Worm (Caenorhabditis elegans) whole organism, L2 larva: Measurements from ENCODE around the gene srg-60.

Experiments used
- F13H6.1 ChIP-seq: sonication (generic microtip); optimal IDR thresholded peaks from 2 replicates; lab custom pipeline; 2016; ENCODE audit warnings: missing genetic modification characterization, missing compliant biosample characterization
- R02D3.7 ChIP-seq: fragments of 150-350 bp; optimal IDR thresholded peaks from 2 replicates; lab custom pipeline; 2014; ENCODE audit warnings: missing biosample characterization, missing genetic modification characterization
- ZK546.5 ChIP-seq: sonication (generic microtip); optimal IDR thresholded peaks from 2 replicates; lab custom pipeline; 2017; ENCODE audit warnings: missing biosample characterization, missing genetic modification characterization
- alr-1 ChIP-seq: fragments of 150-350 bp; optimal IDR thresholded peaks from 2 replicates; lab custom pipeline; 2014; ENCODE audit warnings: missing biosample characterization, missing genetic modification characterization
- ama-1 ChIP-seq: fragments of 150-350 bp; optimal IDR thresholded peaks from 2 replicates; lab custom pipeline; 2018; ENCODE audit warnings: inconsistent platforms
- blmp-1 ChIP-seq: sonication (generic microtip); optimal IDR thresholded peaks from 2 replicates; lab custom pipeline; 2017; ENCODE audit warnings: missing genetic modification characterization, mild to moderate bottlenecking, missing compliant biosample characterization, antibody characterized with exemption, moderate library complexity; ENCODE audit not compliant: insufficient read depth
- ceh-16 ChIP-seq: fragments of 150-350 bp; optimal IDR thresholded peaks from 2 replicates; lab custom pipeline; 2014; ENCODE audit warnings: missing biosample characterization, missing genetic modification characterization
- ceh-82 ChIP-seq: fragments of 150-350 bp; optimal IDR thresholded peaks from 2 replicates; lab custom pipeline; 2014; ENCODE audit warnings: missing biosample characterization, missing genetic modification characterization
- dmd-4 ChIP-seq: sonication (generic microtip); optimal IDR thresholded peaks from 2 replicates; lab custom pipeline; 2017; ENCODE audit warnings: missing biosample characterization, missing genetic modification characterization
- egl-27 ChIP-seq: sonication (generic microtip); optimal IDR thresholded peaks from 3 replicates; lab custom pipeline; 2017; ENCODE audit warnings: missing biosample characterization, missing genetic modification reagents, missing genetic modification characterization
- elt-1 ChIP-seq: fragments of 150-350 bp; optimal IDR thresholded peaks from 2 replicates; lab custom pipeline; 2014; ENCODE audit warnings: missing biosample characterization, missing genetic modification characterization
- elt-3 ChIP-seq: sonication (generic microtip); optimal IDR thresholded peaks from 2 replicates; lab custom pipeline; 2017; ENCODE audit warnings: missing biosample characterization, missing genetic modification characterization
- fos-1 ChIP-seq: fragments of 150-350 bp; optimal IDR thresholded peaks from 2 replicates; lab custom pipeline; 2014; ENCODE audit warnings: missing biosample characterization, missing genetic modification characterization
- lin-13 ChIP-seq: fragments of 150-350 bp; optimal IDR thresholded peaks from 2 replicates; lab custom pipeline; 2014; ENCODE audit warnings: missing biosample characterization, missing genetic modification reagents, missing genetic modification characterization
- mab-5 ChIP-seq: fragments of 150-350 bp; optimal IDR thresholded peaks from 2 replicates; lab custom pipeline; 2014; ENCODE audit warnings: missing biosample characterization, missing genetic modification characterization
- mdl-1 ChIP-seq, 2 experiments: fragments of 150-350 bp in 1 of 2; sonication (generic microtip) in 1 of 2; optimal IDR thresholded peaks; 2 replicates each; lab custom pipeline; 2017; ENCODE audit warnings: missing biosample characterization in 2 of 2, missing genetic modification characterization in 2 of 2
- nhr-10 ChIP-seq: sonication (generic microtip); optimal IDR thresholded peaks from 2 replicates; lab custom pipeline; 2017; ENCODE audit warnings: missing biosample characterization, missing genetic modification characterization
- nhr-11 ChIP-seq: fragments of 150-350 bp; optimal IDR thresholded peaks from 2 replicates; lab custom pipeline; 2014; ENCODE audit warnings: missing biosample characterization, missing genetic modification characterization
- nhr-12 ChIP-seq: fragments of 150-350 bp; optimal IDR thresholded peaks from 2 replicates; lab custom pipeline; 2014; ENCODE audit warnings: missing biosample characterization, missing genetic modification characterization
- nhr-129 ChIP-seq: fragments of 150-350 bp; optimal IDR thresholded peaks from 2 replicates; lab custom pipeline; 2014; ENCODE audit warnings: missing biosample characterization, missing genetic modification characterization
- nhr-23 ChIP-seq: fragments of 150-350 bp; optimal IDR thresholded peaks from 2 replicates; lab custom pipeline; 2014; ENCODE audit warnings: missing biosample characterization, missing genetic modification reagents, missing genetic modification characterization
- nhr-237 ChIP-seq: fragments of 150-350 bp; optimal IDR thresholded peaks from 2 replicates; lab custom pipeline; 2014; ENCODE audit warnings: missing biosample characterization, missing genetic modification characterization
- nhr-25 ChIP-seq: fragments of 150-350 bp; sonication (generic microtip); optimal IDR thresholded peaks from 3 replicates; lab custom pipeline; 2014; ENCODE audit warnings: missing biosample characterization, missing genetic modification characterization
- nhr-6 ChIP-seq: fragments of 150-350 bp; optimal IDR thresholded peaks from 2 replicates; lab custom pipeline; 2014; ENCODE audit warnings: missing biosample characterization, missing genetic modification characterization
- nhr-77 ChIP-seq: fragments of 150-350 bp; optimal IDR thresholded peaks from 2 replicates; lab custom pipeline; 2014; ENCODE audit warnings: missing biosample characterization, missing genetic modification characterization
- peb-1 ChIP-seq: fragments of 150-350 bp; optimal IDR thresholded peaks from 2 replicates; lab custom pipeline; 2014; ENCODE audit warnings: missing biosample characterization, missing genetic modification characterization
- sem-4 ChIP-seq: fragments of 150-350 bp; optimal IDR thresholded peaks from 2 replicates; lab custom pipeline; 2014; ENCODE audit warnings: missing biosample characterization, missing genetic modification reagents, missing genetic modification characterization
- skn-1 ChIP-seq: sonication (generic microtip); optimal IDR thresholded peaks from 2 replicates; lab custom pipeline; 2017; ENCODE audit warnings: missing biosample characterization, missing genetic modification characterization
- sma-3 ChIP-seq: sonication (generic microtip); optimal IDR thresholded peaks from 2 replicates; lab custom pipeline; 2016; ENCODE audit warnings: missing genetic modification reagents, missing genetic modification characterization, missing compliant biosample characterization
- sma-9 ChIP-seq, 2 experiments: fragments of 150-350 bp in 1 of 2; sonication (generic microtip) in 1 of 2; optimal IDR thresholded peaks; 2 replicates each; lab custom pipeline; 2014 to 2016; ENCODE audit warnings: missing genetic modification characterization in 2 of 2, mild to moderate bottlenecking in 1 of 2, missing biosample characterization in 1 of 2, missing compliant biosample characterization in 1 of 2, missing genetic modification reagents in 1 of 2, moderate library complexity in 1 of 2
- unc-55 ChIP-seq: fragments of 150-350 bp; sonication (generic microtip); optimal IDR thresholded peaks from 3 replicates; lab custom pipeline; 2014; ENCODE audit warnings: missing biosample characterization, missing genetic modification reagents, missing genetic modification characterization
- ztf-11 ChIP-seq: sonication (generic microtip); optimal IDR thresholded peaks from 2 replicates; lab custom pipeline; 2017; ENCODE audit warnings: missing biosample characterization, missing genetic modification characterization
- ztf-4 ChIP-seq: fragments of 150-350 bp; optimal IDR thresholded peaks from 2 replicates; lab custom pipeline; 2014; ENCODE audit warnings: missing biosample characterization, missing genetic modification characterization

Gene srg-60

ce11 chrV:2722555-2722954, at the start of gene srg-60:
TSS of gene srg-60 (minus strand) at chrV:2722655.
- TF ChIP-seq ztf-11 (tag; lab: Kevin White, UChicago) (no peak), dmd-4 (no peak), alr-1 (tag; lab: Kevin White, UChicago) (no peak), nhr-77 (no peak)

- no peak for TF ChIP-seq elt-3 (tag; lab: Kevin White, UChicago)
- no peak for TF ChIP-seq nhr-77
- TF ChIP-seq nhr-10 (tag; lab: Kevin White, UChicago): no peak
- no peak for TF ChIP-seq nhr-129 (tag; lab: Kevin White, UChicago)
- no peak for TF ChIP-seq lin-13
- no peak for TF ChIP-seq nhr-23 (tag; lab: Kevin White, UChicago)
- no peak for TF ChIP-seq R02D3.7 (tag; lab: Kevin White, UChicago)
- TF ChIP-seq ZK546.5 (tag; lab: Kevin White, UChicago): no peak
- no peak for TF ChIP-seq nhr-237 (tag; lab: Kevin White, UChicago)
- no peak for TF ChIP-seq egl-27 (tag; lab: Kevin White, UChicago)
- no peak for TF ChIP-seq blmp-1 (tag; lab: Kevin White, UChicago)
- no peak for TF ChIP-seq nhr-11
- TF ChIP-seq nhr-12 (tag; lab: Kevin White, UChicago): no peak
- TF ChIP-seq elt-1 (tag; lab: Kevin White, UChicago): no peak
- no peak for TF ChIP-seq peb-1 (tag; lab: Kevin White, UChicago)
- no peak for TF ChIP-seq fos-1 (tag; lab: Kevin White, UChicago)
These were observed 49.1 kb upstream of the srg-60 start, which contains the start of gene srh-56 for ce11 chrV:2771560-2771959. TSS of gene srh-56 (plus strand) at chrV:2771860.

DNA sequence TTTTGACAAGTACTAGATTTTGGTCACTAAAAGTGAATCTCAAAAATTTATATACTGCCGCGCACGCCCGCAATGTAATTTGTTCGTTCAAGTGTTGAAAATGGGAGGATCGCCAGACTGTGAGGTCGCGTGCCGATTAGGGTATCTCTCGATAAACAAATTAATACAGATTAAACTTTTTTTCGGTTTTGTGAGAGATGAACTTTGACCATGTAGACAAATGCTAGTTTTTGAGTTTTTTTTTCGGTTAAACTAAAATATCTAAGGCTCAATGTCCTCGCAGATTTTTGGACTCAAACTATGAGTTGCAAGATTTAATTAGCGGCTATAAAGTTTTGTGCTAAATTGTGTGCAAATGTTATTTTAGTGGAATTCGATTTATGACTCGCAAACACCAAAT, 47.3 kb upstream of the srg-60 start, which contains the start of gene dhs-15:
Gene dhs-15, minus strand, starts transcription at position 101 of the 400 bp plus-strand sequence.
- TF ChIP-seq ama-1 (no peak), skn-1 (tag; lab: Kevin White, UChicago) (no peak), nhr-6 (tag; lab: Kevin White, UChicago) (no peak), unc-55 (GFP tag; lab: Kevin White, UChicago) (no peak), lin-13 (no peak), elt-3 (tag; lab: Kevin White, UChicago) (no peak), mab-5 (no peak)
- TF ChIP-seq, all 48 proteins: peak for 0

DNA sequence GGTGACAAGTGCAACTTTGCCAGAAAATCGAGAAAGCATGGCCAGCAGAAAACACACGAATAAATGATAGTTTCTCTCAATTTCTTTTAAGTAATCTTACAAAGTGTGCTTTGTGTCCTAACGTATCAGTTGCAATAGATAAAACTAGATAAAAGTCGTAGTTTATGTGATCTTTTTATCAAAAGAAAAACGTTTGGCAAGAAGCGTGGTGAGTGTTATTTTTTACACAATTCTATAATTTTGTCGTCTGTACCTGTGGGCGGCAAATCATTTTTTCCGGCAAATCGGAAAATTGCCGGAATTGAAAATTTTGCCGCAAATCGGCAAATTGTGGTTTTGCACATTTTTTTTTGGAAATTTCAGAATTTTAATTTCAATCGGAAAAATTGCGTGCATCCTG, 45.0 kb upstream of the srg-60 start, which contains the start of gene R05D8.9:
Gene R05D8.9, minus strand, starts transcription at position 101 of the 400 bp plus-strand sequence.
- TF ChIP-seq fos-1 (tag; lab: Kevin White, UChicago): no peak
- TF ChIP-seq blmp-1 (tag; lab: Kevin White, UChicago): no peak
- no peak for TF ChIP-seq nhr-10 (tag; lab: Kevin White, UChicago)
- TF ChIP-seq ztf-4 (tag; lab: Kevin White, UChicago): no peak
- TF ChIP-seq mdl-1 (tag; optimal IDR thresholded peaks at IDR 0.05; lab: Kevin White, UChicago): no peak
- no peak for TF ChIP-seq nhr-129 (tag; lab: Kevin White, UChicago)
- no peak for TF ChIP-seq ceh-82
- TF ChIP-seq sem-4 (tag; lab: Kevin White, UChicago): no peak
- no peak for TF ChIP-seq R02D3.7 (tag; lab: Kevin White, UChicago)
- no peak for TF ChIP-seq nhr-23 (tag; lab: Kevin White, UChicago)
- no peak for TF ChIP-seq ZK546.5 (tag; lab: Kevin White, UChicago)
- TF ChIP-seq elt-3 (tag; lab: Kevin White, UChicago): no peak
- TF ChIP-seq, all 48 proteins: peak for 0

- TF ChIP-seq sma-9 (GFP tag; optimal IDR thresholded peaks at IDR 0.05; lab: Kevin White, UChicago) (no peak), sma-9 (tag; optimal IDR thresholded peaks at IDR 0.05; lab: Kevin White, UChicago) (no peak), nhr-25 (tag; lab: Kevin White, UChicago) (no peak), ceh-16 (tag; lab: Kevin White, UChicago) (no peak), ZK546.5 (tag; lab: Kevin White, UChicago) (no peak), nhr-237 (tag; lab: Kevin White, UChicago) (no peak), F13H6.1 (no peak), fos-1 (tag; lab: Kevin White, UChicago) (peak; percentile 69), sma-3 (no peak)
These were observed 42.6 kb upstream of the srg-60 start, which contains the start of gene dhs-14 for ce11 chrV:2765052-2765451. TSS of gene dhs-14 (minus strand) at chrV:2765200.
